Fruit fly (Drosophila melanogaster): ENCODE data around the gene CG3106.

CG3106 gene

DNA sequence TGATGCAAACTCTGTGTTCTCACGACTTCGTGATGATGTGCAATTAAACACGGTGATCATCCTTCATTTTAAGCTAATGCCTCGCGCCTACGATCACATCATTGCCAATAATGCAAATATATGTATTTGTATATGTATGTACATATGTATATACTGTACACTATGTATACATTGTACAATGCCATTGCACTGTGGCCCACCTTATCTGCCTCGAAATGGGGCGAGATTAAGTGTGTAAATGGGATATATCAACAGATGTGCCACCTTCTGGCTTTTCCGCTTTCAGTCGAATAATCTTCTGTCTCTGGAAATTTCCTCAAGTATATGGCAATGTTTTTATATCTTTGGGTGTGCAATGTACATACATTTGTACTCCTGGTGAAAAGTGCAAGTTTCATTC lies 17.9 kb downstream of the CG3106 start:
- peak; percentile 0 for TF ChIP-seq pad (GFP tag; optimal IDR thresholded peaks at IDR 0.05)
- TF ChIP-seq kay (GFP tag; ENCODE audit: borderline replicate concordance), result peak; percentile 41
- no peak for TF ChIP-seq CG5204 (GFP tag; optimal IDR thresholded peaks at IDR 0.05)

DNA sequence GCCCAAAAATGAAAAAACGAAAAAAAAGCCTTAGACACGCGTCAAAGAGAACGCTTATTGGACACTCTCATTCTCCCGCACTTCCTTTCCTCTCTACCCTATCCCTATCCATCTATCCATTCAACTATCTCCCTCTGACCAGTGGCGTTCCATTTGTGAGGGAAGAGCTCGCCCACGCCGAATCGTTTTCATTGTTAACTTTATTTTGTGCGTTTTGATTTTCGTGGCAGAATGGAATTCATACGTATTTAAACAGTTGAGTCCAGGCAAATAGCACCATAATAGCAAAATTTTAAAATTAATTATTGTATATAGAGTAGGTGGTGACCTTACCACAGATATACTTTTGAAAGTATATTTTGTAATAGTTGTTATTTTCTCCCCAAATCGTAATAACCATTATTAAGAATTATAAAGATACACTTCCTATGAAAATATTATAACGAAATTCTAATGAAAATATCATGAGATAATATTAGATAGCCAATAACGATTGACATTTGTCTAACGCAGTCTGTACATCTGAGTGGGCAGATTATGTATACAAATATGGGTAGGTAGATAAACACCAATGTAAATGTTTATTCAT lies 21.4 kb downstream of the CG3106 start:
- TF ChIP-seq CG1620 (GFP tag; optimal IDR thresholded peaks at IDR 0.05), result no peak
- no peak for TF ChIP-seq cic (GFP tag; optimal IDR thresholded peaks at IDR 0.05)
- TF ChIP-seq CG14711 (tag; optimal IDR thresholded peaks at IDR 0.05), result peak; percentile 27
- TF ChIP-seq Mnt (GFP tag; optimal IDR thresholded peaks at IDR 0.05), result no peak
- TF ChIP-seq CG5204 (GFP tag; optimal IDR thresholded peaks at IDR 0.05), result no peak
- TF ChIP-seq Crg-1 (GFP tag; optimal IDR thresholded peaks at IDR 0.05), result no peak
- TF ChIP-seq CG7101 (tag; optimal IDR thresholded peaks at IDR 0.05), result peak; percentile 64
- TF ChIP-seq ovo (GFP tag; optimal IDR thresholded peaks at IDR 0.05), result no peak
- no peak for TF ChIP-seq Hr96 (GFP tag; optimal IDR thresholded peaks at IDR 0.05)
- TF ChIP-seq CG12768 (GFP tag; optimal IDR thresholded peaks at IDR 0.05), result no peak

DNA sequence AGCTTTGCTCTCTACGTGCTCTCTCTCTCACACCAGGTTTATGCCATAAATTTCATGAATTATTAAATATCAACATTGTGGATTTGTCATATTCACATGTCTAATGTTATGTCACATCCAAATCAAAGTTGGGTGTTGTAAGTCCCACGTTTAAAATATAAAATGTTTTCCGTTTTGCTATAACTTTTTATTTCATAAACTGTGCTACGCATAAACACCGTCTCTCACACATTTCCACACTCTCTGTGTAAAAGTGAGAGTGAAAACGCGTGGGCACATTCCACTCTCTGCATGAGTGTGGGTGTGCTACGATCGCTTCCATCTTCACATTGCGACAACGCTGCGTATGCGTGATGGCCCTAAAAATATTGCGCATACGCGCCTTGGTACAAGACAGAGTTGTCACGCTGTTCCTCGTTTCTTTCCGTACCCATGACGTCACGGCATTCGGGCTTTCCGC lies 22.0 kb downstream of the CG3106 start:
- TF ChIP-seq toe (GFP tag; optimal IDR thresholded peaks at IDR 0.05) (peak; percentile 92), CG5204 (GFP tag; optimal IDR thresholded peaks at IDR 0.05) (peak; percentile 96), pad (GFP tag; optimal IDR thresholded peaks at IDR 0.05) (peak; percentile 89), tj (GFP tag; optimal IDR thresholded peaks at IDR 0.05) (peak; percentile 92), Mnt (GFP tag; optimal IDR thresholded peaks at IDR 0.05) (peak; percentile 93), Hr96 (GFP tag; optimal IDR thresholded peaks at IDR 0.05) (peak; percentile 98), CG12768 (GFP tag; optimal IDR thresholded peaks at IDR 0.05) (peak; percentile 97), ovo (GFP tag; optimal IDR thresholded peaks at IDR 0.05) (peak; percentile 88), CG1620 (GFP tag; optimal IDR thresholded peaks at IDR 0.05) (peak; percentile 95), bab1 (GFP tag; optimal IDR thresholded peaks at IDR 0.05) (peak; percentile 99), cic (GFP tag; optimal IDR thresholded peaks at IDR 0.05) (peak; percentile 85), CG11617 (GFP tag; optimal IDR thresholded peaks at IDR 0.05) (peak; percentile 99), CG7045 (GFP tag; optimal IDR thresholded peaks at IDR 0.05) (peak; percentile 96), kay (GFP tag; ENCODE audit: borderline replicate concordance) (peak; percentile 98), CG7101 (tag; optimal IDR thresholded peaks at IDR 0.05) (peak; percentile 99), cnc (optimal IDR thresholded peaks at IDR 0.05) (no peak), Crg-1 (GFP tag; optimal IDR thresholded peaks at IDR 0.05) (peak; percentile 94), Clk (GFP tag; optimal IDR thresholded peaks at IDR 0.05) (peak; percentile 86), CG14711 (tag; optimal IDR thresholded peaks at IDR 0.05) (peak; percentile 97), CG33017 (tag; optimal IDR thresholded peaks at IDR 0.05) (peak; percentile 99)

DNA sequence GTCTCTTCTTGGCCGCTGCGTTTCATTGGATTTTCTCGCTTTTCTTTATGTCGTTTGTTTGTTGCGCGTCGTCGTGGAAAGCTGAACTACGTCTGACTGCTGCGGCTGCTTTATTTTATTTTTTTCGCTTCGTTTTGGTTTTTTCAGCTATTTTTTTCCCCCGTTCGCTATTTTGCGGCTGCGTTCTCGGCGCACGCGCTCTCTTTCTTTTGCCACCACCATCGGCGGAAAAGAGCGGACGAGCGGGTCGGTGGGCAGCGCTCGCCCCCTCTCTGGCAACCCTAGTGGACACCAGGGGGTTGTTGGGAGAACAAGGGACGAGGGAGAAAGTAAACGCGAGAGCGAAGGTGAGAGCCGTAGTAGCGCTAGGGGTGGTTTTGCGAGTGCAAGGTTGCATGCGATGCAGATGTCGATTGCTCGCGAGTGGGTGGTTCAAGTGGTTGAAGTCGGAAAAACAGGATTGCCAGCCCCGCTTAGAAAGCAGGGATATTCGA lies 23.7 kb downstream of the CG3106 start:
- no peak for TF ChIP-seq pad (GFP tag; optimal IDR thresholded peaks at IDR 0.05)
- TF ChIP-seq kay (GFP tag; ENCODE audit: borderline replicate concordance), result no peak
- no peak for TF ChIP-seq CG33017 (tag; optimal IDR thresholded peaks at IDR 0.05)
- TF ChIP-seq Mnt (GFP tag; optimal IDR thresholded peaks at IDR 0.05), result peak; percentile 13
- TF ChIP-seq tj (GFP tag; optimal IDR thresholded peaks at IDR 0.05), result peak; percentile 57
- TF ChIP-seq Clk (GFP tag; optimal IDR thresholded peaks at IDR 0.05), result peak; percentile 1
- TF ChIP-seq CG14711 (tag; optimal IDR thresholded peaks at IDR 0.05), result peak; percentile 68

DNA sequence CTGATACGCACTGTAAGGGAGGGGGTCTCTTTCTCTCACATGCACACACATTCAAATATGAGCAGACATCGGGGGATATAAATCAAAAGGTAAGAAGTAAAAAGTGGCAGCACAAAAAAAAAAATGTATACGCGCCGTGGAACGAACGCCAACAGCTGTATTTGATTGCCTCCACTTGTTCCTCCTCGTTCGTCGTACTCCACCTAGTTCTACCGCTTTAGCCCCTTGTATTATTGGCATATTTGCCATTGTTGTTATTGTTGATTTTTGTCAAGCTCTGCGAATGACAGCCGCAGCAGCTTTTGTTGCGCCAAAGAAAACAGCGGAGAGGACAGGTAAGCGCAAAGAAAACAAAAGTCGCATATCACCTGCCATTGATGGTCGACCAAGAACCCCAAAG lies 25.9 kb downstream of the CG3106 start:
- TF ChIP-seq Mnt (GFP tag; optimal IDR thresholded peaks at IDR 0.05), result no peak
- TF ChIP-seq CG11617 (GFP tag; optimal IDR thresholded peaks at IDR 0.05), result no peak
- TF ChIP-seq CG14711 (tag; optimal IDR thresholded peaks at IDR 0.05), result no peak
- TF ChIP-seq kay (GFP tag; ENCODE audit: borderline replicate concordance), result no peak
- TF ChIP-seq toe (GFP tag; optimal IDR thresholded peaks at IDR 0.05), result no peak
- no peak for TF ChIP-seq pad (GFP tag; optimal IDR thresholded peaks at IDR 0.05)
- no peak for TF ChIP-seq CG33017 (tag; optimal IDR thresholded peaks at IDR 0.05)

DNA sequence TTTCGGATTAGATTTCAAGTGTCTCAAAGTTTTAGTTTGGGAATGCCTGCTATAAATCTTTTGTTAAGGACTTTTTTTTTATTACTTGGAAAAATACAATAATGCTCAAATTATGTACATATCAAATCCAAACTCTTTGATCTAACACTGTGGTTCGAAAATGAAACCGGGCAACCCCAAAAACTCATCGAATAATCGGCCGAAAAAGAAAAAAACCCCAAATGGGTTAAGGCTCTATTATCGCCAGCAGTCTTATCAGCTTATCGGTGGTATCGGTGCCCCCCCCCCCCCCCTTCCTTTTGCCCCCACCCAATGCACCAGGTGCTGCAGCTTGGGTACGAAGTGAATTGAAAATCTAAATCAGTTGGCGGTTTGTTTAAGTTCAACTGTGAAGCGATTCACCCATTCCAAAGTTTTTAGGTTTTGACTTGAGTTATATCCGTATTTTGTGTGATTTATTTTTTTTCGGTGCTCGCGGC lies 45.1 kb downstream of the CG3106 start:
- TF ChIP-seq kay (GFP tag; ENCODE audit: borderline replicate concordance) (no peak), tj (GFP tag; optimal IDR thresholded peaks at IDR 0.05) (no peak), CG33017 (tag; optimal IDR thresholded peaks at IDR 0.05) (no peak), CG1620 (GFP tag; optimal IDR thresholded peaks at IDR 0.05) (no peak), CG12768 (GFP tag; optimal IDR thresholded peaks at IDR 0.05) (no peak), Mnt (GFP tag; optimal IDR thresholded peaks at IDR 0.05) (no peak), Clk (GFP tag; optimal IDR thresholded peaks at IDR 0.05) (no peak), pad (GFP tag; optimal IDR thresholded peaks at IDR 0.05) (no peak), Hr96 (GFP tag; optimal IDR thresholded peaks at IDR 0.05) (no peak), CG11617 (GFP tag; optimal IDR thresholded peaks at IDR 0.05) (no peak), CG7045 (GFP tag; optimal IDR thresholded peaks at IDR 0.05) (no peak), ovo (GFP tag; optimal IDR thresholded peaks at IDR 0.05) (no peak), Crg-1 (GFP tag; optimal IDR thresholded peaks at IDR 0.05) (no peak)

DNA sequence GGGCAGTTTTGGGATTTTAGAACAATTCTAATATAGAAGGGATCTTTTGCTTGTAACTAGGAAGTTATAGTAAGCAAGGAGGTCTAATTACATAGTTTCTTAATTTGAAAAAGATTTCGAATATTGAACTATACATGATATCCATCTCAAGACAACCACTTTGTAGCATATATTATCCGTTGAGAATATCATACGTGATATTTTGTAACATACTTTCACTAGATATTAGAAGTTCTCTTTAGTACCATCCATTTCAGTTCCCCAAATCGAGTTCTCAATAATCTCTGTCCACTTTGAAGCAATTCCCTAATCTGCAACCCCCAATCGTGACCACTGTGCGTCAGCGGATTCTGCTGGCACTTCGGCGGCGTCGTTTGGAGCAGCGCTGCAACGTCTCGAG lies 47.2 kb downstream of the CG3106 start:
- TF ChIP-seq bab1 (GFP tag; optimal IDR thresholded peaks at IDR 0.05) (peak; percentile 40), CG11617 (GFP tag; optimal IDR thresholded peaks at IDR 0.05) (peak; percentile 46), tj (GFP tag; optimal IDR thresholded peaks at IDR 0.05) (peak; percentile 5), pad (GFP tag; optimal IDR thresholded peaks at IDR 0.05) (no peak), CG7101 (tag; optimal IDR thresholded peaks at IDR 0.05) (no peak)

Measured in whole organism, adult.